Worm (Caenorhabditis elegans): ENCODE data around the gene srlf-7.
A peak's percentile ranks its signal among the peaks of the same experiment; 100 is the strongest.

Gene srlf-7

DNA sequence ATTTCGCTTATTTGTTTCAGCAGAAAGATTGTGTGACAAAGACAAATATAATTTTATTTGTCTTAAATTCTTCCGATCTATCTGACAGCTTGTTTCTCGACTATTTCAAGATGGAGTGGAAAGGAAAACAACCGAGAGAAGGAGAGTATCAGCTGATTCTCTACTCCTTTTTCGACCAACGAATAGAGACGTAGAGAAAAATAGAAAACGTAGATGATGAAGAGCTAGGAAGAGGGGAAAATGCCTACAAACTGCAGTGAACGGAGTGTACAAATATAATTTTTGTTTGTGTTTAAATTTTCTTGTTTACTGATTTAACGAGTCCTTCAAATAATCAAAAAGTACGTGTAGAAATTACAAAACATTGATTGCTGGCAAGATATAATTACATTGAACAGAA, 41.4 kb upstream of the srlf-7 start:
- no peak for TF ChIP-seq ceh-16 (tag; optimal IDR thresholded peaks at IDR 0.05)
- TF ChIP-seq lsy-2 (tag; optimal IDR thresholded peaks at IDR 0.05): peak in 1 of 2 experiments; percentile 55
- no peak for TF ChIP-seq nhr-21 (tag; optimal IDR thresholded peaks at IDR 0.05)
- peak; percentile 51 for TF ChIP-seq unc-55 (GFP tag; optimal IDR thresholded peaks at IDR 0.05)
- TF ChIP-seq nhr-129 (tag; optimal IDR thresholded peaks at IDR 0.05): peak; percentile 61
- TF ChIP-seq nhr-11 (tag; optimal IDR thresholded peaks at IDR 0.05): no peak
- TF ChIP-seq ama-1 (optimal IDR thresholded peaks at IDR 0.05): no peak
- TF ChIP-seq C34F6.9 (tag; optimal IDR thresholded peaks at IDR 0.05): peak; percentile 56
- no peak for TF ChIP-seq lin-39 (tag; optimal IDR thresholded peaks at IDR 0.05)
- TF ChIP-seq nhr-77 (tag; optimal IDR thresholded peaks at IDR 0.05): no peak
- TF ChIP-seq lin-11 (tag; optimal IDR thresholded peaks at IDR 0.05): no peak
- no peak for TF ChIP-seq mdl-1 (tag; optimal IDR thresholded peaks at IDR 0.05)
- no peak for TF ChIP-seq elt-1 (tag; optimal IDR thresholded peaks at IDR 0.05)
- TF ChIP-seq nhr-23 (tag; optimal IDR thresholded peaks at IDR 0.05): no peak
- TF ChIP-seq crh-2 (tag; optimal IDR thresholded peaks at IDR 0.05): peak; percentile 30
- TF ChIP-seq elt-3 (tag; optimal IDR thresholded peaks at IDR 0.05): no peak
- no peak for TF ChIP-seq nhr-237 (tag; optimal IDR thresholded peaks at IDR 0.05)
- no peak for TF ChIP-seq snpc-4 (tag; optimal IDR thresholded peaks at IDR 0.05)
- no peak for TF ChIP-seq zag-1 (tag; optimal IDR thresholded peaks at IDR 0.05)
- TF ChIP-seq ztf-4 (tag; optimal IDR thresholded peaks at IDR 0.05): no peak
- TF ChIP-seq peb-1 (tag; optimal IDR thresholded peaks at IDR 0.05): no peak
- no peak for TF ChIP-seq unc-39 (tag; optimal IDR thresholded peaks at IDR 0.05)
- TF ChIP-seq dmd-4 (tag; optimal IDR thresholded peaks at IDR 0.05): no peak
- TF ChIP-seq unc-62 (GFP tag; optimal IDR thresholded peaks at IDR 0.05): no peak
- no peak for TF ChIP-seq R02D3.7 (tag; optimal IDR thresholded peaks at IDR 0.05)
- peak; percentile 25 for TF ChIP-seq fos-1 (tag; optimal IDR thresholded peaks at IDR 0.05)
- TF ChIP-seq aly-2 (tag; optimal IDR thresholded peaks at IDR 0.05): no peak
- TF ChIP-seq lin-13 (GFP tag; optimal IDR thresholded peaks at IDR 0.05): no peak

DNA sequence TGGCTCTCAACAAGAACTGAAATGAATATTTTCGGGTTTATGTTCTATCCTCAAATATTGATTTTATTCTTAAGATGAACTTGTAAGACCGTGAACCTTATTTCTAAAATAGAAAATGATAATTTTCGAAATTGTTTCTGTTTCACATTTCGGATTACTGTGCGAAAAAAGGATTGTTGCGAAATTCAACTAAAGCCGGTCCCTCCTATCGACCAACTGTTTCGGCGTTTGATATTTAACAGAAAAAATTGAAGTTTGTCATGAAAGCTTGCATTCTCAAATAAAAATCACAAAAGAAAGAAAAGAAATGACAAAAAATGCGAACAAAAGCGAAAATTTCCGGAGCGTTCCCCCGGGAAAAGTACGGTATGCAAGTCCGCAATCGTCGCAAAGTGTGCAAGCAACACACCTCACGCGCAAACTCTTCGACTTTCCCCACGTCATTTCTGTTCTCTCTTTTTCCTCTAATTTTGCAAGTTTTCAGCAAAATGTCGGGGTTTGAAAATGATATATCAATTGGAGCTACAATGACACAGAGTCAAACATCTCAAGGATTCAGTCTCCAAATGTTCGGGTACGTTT, 40.0 kb upstream of the srlf-7 start, which contains the start of gene C34D4.4:
C34D4.4 (plus strand) TSS at position 342 of the 582 bp plus-strand sequence.
- TF ChIP-seq ztf-11 (tag; optimal IDR thresholded peaks at IDR 0.05) (no peak), crh-2 (tag; optimal IDR thresholded peaks at IDR 0.05) (peak; percentile 54), nhr-21 (tag; optimal IDR thresholded peaks at IDR 0.05) (no peak), gmeb-1 (tag; optimal IDR thresholded peaks at IDR 0.05) (peak; percentile 28), unc-55 (GFP tag; optimal IDR thresholded peaks at IDR 0.05) (peak; percentile 69), C34F6.9 (tag; optimal IDR thresholded peaks at IDR 0.05) (peak; percentile 68), nhr-129 (tag; optimal IDR thresholded peaks at IDR 0.05) (peak; percentile 21), lsy-2 (tag; optimal IDR thresholded peaks at IDR 0.05) (peak; percentile 85 to 97)

DNA sequence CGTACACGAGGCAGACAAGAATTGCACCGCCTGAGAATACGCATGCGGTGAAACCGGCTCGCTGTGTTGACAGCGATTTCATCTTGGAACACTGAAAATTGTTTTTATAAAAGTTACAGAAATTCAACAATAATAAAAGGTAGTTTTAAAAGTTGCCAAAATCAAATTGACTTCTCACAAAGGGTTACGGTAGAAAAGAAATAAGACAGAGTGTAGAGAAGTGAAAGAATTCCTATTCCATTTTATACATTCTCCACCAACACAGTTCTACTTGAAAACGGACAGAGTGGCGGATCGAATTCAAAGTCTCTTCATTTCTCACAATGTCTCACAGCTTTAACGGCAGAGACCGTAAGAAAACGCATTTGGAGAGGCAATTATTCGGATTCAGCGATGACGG, 36.7 kb upstream of the srlf-7 start, which contains the start of gene col-113:
col-113 (minus strand) TSS at position 101 of the 400 bp plus-strand sequence.
- TF ChIP-seq egl-27 (tag; optimal IDR thresholded peaks at IDR 0.05): no peak

DNA sequence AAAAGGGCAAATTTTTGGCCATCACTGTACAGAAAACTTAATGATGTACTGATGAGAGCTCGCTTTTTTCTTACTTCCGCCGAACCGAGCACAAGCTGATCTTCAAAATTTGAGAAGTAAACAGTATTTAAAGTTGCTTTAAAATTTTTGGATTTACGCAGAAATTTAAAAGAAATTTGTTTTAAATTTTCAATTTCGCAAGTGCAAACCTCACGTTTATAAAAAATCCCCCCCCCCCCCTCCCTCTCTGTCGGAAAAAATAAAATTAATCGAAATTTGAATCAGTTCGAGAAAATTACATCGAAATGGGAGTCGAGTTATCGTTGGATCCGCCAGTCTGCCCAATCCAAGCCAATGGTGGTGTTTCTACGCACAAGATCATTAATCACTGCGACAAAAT, 35.7 kb upstream of the srlf-7 start, which contains the start of gene C34D4.3:
C34D4.3 (plus strand) TSS at position 301 of the 400 bp plus-strand sequence.
- TF ChIP-seq unc-55 (GFP tag; optimal IDR thresholded peaks at IDR 0.05): no peak
- TF ChIP-seq nhr-237 (tag; optimal IDR thresholded peaks at IDR 0.05): no peak
- TF ChIP-seq aly-2 (tag; optimal IDR thresholded peaks at IDR 0.05): no peak
- no peak for TF ChIP-seq dmd-4 (tag; optimal IDR thresholded peaks at IDR 0.05)
- no peak for TF ChIP-seq nhr-10 (tag; optimal IDR thresholded peaks at IDR 0.05)
- TF ChIP-seq ztf-4 (tag; optimal IDR thresholded peaks at IDR 0.05): no peak
- no peak for TF ChIP-seq nhr-12 (tag; optimal IDR thresholded peaks at IDR 0.05)
- no peak for TF ChIP-seq peb-1 (tag; optimal IDR thresholded peaks at IDR 0.05)
- no peak for TF ChIP-seq elt-1 (tag; optimal IDR thresholded peaks at IDR 0.05)
- TF ChIP-seq unc-62 (GFP tag; optimal IDR thresholded peaks at IDR 0.05): no peak

DNA sequence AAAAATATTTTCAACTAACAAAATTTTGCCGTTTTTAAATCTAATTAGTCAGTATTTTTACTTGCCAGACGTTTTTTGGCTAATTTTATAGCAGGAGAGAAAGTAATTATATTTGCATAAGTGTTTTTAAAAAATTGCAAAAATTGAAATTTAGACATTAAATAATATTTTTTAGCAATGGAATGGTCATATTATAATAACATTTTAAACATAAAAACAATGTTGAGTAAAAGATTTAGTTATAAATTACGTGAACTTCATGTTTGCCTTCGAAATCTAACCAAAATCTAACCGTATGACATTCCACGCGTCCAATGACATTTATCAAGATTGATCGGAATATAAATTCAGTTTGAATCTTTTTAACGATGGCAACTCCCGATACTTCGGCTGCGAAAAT, 34.7 kb upstream of the srlf-7 start, which contains the start of gene C34D4.2:
C34D4.2 (plus strand) TSS at position 301 of the 400 bp plus-strand sequence.
- TF ChIP-seq lsy-2 (tag; optimal IDR thresholded peaks at IDR 0.05) (no peak), ztf-11 (tag; optimal IDR thresholded peaks at IDR 0.05) (no peak), mab-5 (tag; optimal IDR thresholded peaks at IDR 0.05) (no peak), elt-3 (tag; optimal IDR thresholded peaks at IDR 0.05) (no peak), sma-9 (GFP tag; optimal IDR thresholded peaks at IDR 0.05) (no peak), sma-9 (tag; optimal IDR thresholded peaks at IDR 0.05) (no peak), sem-4 (tag; optimal IDR thresholded peaks at IDR 0.05) (no peak), snpc-4 (tag; optimal IDR thresholded peaks at IDR 0.05) (no peak), lin-11 (tag; optimal IDR thresholded peaks at IDR 0.05) (no peak), blmp-1 (tag; optimal IDR thresholded peaks at IDR 0.05; ENCODE audit: insufficient read depth) (no peak), ztf-1 (GFP tag; conservative IDR thresholded peaks at IDR 0.05) (no peak), nhr-77 (tag; optimal IDR thresholded peaks at IDR 0.05) (no peak), unc-62 (GFP tag; optimal IDR thresholded peaks at IDR 0.05) (no peak), ceh-16 (tag; optimal IDR thresholded peaks at IDR 0.05) (no peak), mdl-1 (tag; optimal IDR thresholded peaks at IDR 0.05) (no peak), unc-55 (GFP tag; optimal IDR thresholded peaks at IDR 0.05) (no peak), C34F6.9 (tag; optimal IDR thresholded peaks at IDR 0.05) (no peak), elt-1 (tag; optimal IDR thresholded peaks at IDR 0.05) (no peak), nhr-10 (tag; optimal IDR thresholded peaks at IDR 0.05) (no peak), skn-1 (tag; optimal IDR thresholded peaks at IDR 0.05) (no peak), nhr-129 (tag; optimal IDR thresholded peaks at IDR 0.05) (no peak)
